Worm (Caenorhabditis elegans) whole organism, L3 larva: ENCODE results near the gene C55A6.7.

Experiments used
- daf-12 ChIP-seq: fragments of 150-350 bp; optimal IDR thresholded peaks from 2 replicates; lab custom pipeline; 2014; ENCODE audit warnings: missing biosample characterization, missing genetic modification reagents, missing genetic modification characterization
- elt-2 ChIP-seq: sonication (generic microtip); optimal IDR thresholded peaks from 2 replicates; lab custom pipeline; 2016; ENCODE audit warnings: missing genetic modification reagents, mild to moderate bottlenecking, missing genetic modification characterization, missing compliant biosample characterization
- nfya-1 ChIP-seq: sonication (generic microtip); optimal IDR thresholded peaks from 2 replicates; lab custom pipeline; 2017; ENCODE audit warnings: missing genetic modification characterization, mild to moderate bottlenecking, missing compliant biosample characterization, antibody characterized with exemption, moderate library complexity; ENCODE audit not compliant: insufficient read depth
- nhr-12 ChIP-seq: fragments of 150-350 bp; optimal IDR thresholded peaks from 2 replicates; lab custom pipeline; 2014; ENCODE audit warnings: missing biosample characterization, missing genetic modification characterization
- skn-1 ChIP-seq: fragments of 150-350 bp; optimal IDR thresholded peaks from 2 replicates; lab custom pipeline; 2014; ENCODE audit warnings: missing biosample characterization, missing genetic modification characterization
- zag-1 ChIP-seq: fragments of 150-350 bp; optimal IDR thresholded peaks from 2 replicates; lab custom pipeline; 2014; ENCODE audit warnings: missing biosample characterization, missing genetic modification characterization
- ztf-11 ChIP-seq: fragments of 150-350 bp; optimal IDR thresholded peaks from 2 replicates; lab custom pipeline; 2014; ENCODE audit warnings: missing biosample characterization, missing genetic modification characterization

DNA sequence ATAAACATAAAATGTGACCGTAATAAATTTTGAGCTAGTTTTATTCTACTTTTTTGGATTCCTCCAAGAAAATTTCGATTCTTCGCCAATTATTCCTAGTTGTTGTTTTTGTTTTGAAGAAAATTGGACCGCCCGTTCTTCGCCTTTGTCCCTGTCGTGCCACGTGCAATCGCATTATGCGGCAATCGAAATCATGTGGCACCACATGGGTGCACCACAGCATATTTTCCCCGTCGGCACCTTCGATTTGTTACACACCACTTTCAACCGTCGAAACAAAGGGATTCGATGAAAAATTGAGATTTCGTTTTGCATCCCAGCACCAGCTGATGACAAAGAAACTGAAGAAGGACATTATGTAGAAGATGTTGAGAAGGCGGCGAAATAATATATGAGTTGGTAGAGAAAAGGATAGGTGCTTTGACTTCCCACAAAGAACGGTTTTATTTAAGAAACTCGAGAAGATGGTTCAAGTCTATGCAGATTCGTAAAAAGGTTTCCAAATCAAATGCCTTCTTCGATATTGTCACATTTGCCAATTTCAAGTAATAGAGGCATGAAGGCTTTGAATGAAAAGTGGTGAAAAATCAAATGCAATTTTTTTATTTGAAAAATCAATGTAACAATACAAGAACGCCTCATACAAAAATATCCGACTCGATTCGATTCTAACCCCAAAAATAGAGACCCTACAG, 8.4 kb upstream of the C55A6.7 start:
- TF ChIP-seq zag-1 (tag; lab: Kevin White, UChicago) (no peak), elt-2 (tag; lab: Kevin White, UChicago) (no peak), nfya-1 (tag; lab: Kevin White, UChicago) (no peak), nhr-12 (tag; lab: Kevin White, UChicago) (no peak), skn-1 (tag; lab: Kevin White, UChicago) (no peak), ztf-11 (no peak), daf-12 (tag; lab: Kevin White, UChicago) (no peak)
